Fruit fly (Drosophila melanogaster): ENCODE data around the gene CG34012.

The CG34012 gene

dm6 chr3L:11125636-11126532 is 16.6 kb upstream of the CG34012 start:
- TF ChIP-seq h (optimal IDR thresholded peaks at IDR 0.05) (no peak), Myc (optimal IDR thresholded peaks at IDR 0.05) (no peak), Sin3A (optimal IDR thresholded peaks at IDR 0.05) (no peak), ttk (optimal IDR thresholded peaks at IDR 0.05) (no peak), insv (optimal IDR thresholded peaks at IDR 0.05) (no peak), psq (optimal IDR thresholded peaks at IDR 0.05) (no peak)

DNA sequence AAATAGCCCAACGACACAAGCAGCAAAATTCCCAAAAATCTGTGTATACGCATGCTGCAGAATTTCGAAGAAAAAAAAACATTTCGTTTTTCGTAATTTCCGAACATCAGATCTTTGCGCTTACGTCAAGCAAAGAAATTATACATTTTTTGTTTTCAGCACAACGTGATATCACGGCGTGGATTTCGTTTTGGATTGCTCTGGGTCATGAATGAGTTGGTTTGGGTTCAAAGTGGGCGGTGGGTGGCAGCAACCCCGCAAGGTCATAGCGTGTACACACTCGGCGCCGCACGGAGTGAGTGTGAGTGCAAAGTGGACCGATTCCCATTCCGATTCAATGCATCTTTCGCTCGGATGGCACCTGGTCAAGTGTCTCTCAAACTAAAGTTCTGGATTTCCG is 15.5 kb upstream of the CG34012 start:
- TF ChIP-seq psq (optimal IDR thresholded peaks at IDR 0.05), result no peak
- TF ChIP-seq insv (optimal IDR thresholded peaks at IDR 0.05), result no peak

DNA sequence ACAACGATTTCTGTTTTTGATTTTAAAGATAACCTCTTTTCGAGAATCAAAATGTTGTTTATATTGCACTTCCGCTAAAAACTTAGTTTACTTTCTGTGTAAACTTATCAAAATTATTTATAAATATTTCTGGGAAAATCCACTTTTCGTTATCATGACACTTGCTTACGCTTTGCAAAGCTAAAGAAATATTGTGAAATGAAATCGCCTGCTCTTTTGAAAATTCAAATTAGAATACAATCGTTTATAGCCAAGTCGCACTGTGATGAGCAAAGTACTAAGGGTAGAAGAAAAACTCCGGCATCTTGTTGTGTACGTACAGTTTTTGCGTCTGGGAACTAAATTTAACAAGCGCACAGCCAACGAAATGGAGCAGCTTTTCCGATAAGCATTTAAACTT is 15.1 kb upstream of the CG34012 start:
- TF ChIP-seq psq (optimal IDR thresholded peaks at IDR 0.05), result no peak
- no peak for TF ChIP-seq Myc (optimal IDR thresholded peaks at IDR 0.05)
- TF ChIP-seq insv (optimal IDR thresholded peaks at IDR 0.05), result no peak
- no peak for TF ChIP-seq ttk (optimal IDR thresholded peaks at IDR 0.05)
- no peak for TF ChIP-seq h (optimal IDR thresholded peaks at IDR 0.05)
- no peak for TF ChIP-seq Sin3A (optimal IDR thresholded peaks at IDR 0.05)

dm6 chr3L:11123598-11124284 is 14.4 kb upstream of the CG34012 start:
- TF ChIP-seq psq (optimal IDR thresholded peaks at IDR 0.05) (no peak), insv (optimal IDR thresholded peaks at IDR 0.05) (no peak), h (optimal IDR thresholded peaks at IDR 0.05) (no peak), Sin3A (optimal IDR thresholded peaks at IDR 0.05) (no peak), ttk (optimal IDR thresholded peaks at IDR 0.05) (no peak)

dm6 chr3L:11123088-11123487 is 13.8 kb upstream of the CG34012 start, which contains the start of the genes Ufd1 and NaPi-III:
Gene Ufd1, minus strand, starts transcription at chr3L:11123216.
Gene NaPi-III, plus strand, starts transcription at chr3L:11123348.
- no peak for TF ChIP-seq Myc (optimal IDR thresholded peaks at IDR 0.05)
- TF ChIP-seq ttk (optimal IDR thresholded peaks at IDR 0.05), result no peak
- TF ChIP-seq psq (optimal IDR thresholded peaks at IDR 0.05), result no peak
- no peak for TF ChIP-seq insv (optimal IDR thresholded peaks at IDR 0.05)
- no peak for TF ChIP-seq Sin3A (optimal IDR thresholded peaks at IDR 0.05)
- TF ChIP-seq h (optimal IDR thresholded peaks at IDR 0.05), result no peak

- TF ChIP-seq Myc (optimal IDR thresholded peaks at IDR 0.05) (no peak), ttk (optimal IDR thresholded peaks at IDR 0.05) (no peak), insv (optimal IDR thresholded peaks at IDR 0.05) (no peak), psq (optimal IDR thresholded peaks at IDR 0.05) (no peak), Sin3A (optimal IDR thresholded peaks at IDR 0.05) (no peak), h (optimal IDR thresholded peaks at IDR 0.05) (no peak)
Measured at dm6 chr3L:11120419-11120958, 11.2 kb upstream of the CG34012 start, which contains the start of the genes FoxK and mRpL2. Gene FoxK, minus strand, starts transcription at chr3L:11120783. Gene mRpL2, plus strand, starts transcription at chr3L:11120847.

DNA sequence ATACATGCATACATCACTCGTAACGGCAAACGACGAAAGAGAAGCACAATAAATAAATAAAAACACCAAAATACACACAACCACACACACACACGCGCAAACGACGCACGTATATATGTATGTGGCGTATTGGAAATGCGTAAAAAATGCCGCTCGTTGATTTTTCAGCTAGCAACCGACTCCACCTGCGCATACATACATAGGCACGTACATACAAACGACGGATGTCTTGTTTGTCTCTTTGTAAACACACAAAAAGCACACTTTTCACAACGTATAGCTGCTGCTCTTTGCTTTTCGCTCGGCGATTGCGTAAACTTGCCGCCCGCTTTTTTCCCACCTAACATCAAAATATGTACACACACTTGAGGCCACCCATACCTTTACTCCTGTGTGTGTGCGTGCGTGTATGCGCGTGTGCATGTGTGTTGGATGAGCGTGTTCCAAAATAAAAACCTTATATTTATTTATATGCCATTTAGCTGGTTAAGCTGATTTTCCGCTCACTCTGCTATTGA is 10.7 kb upstream of the CG34012 start:
- TF ChIP-seq psq (optimal IDR thresholded peaks at IDR 0.05), result no peak
- no peak for TF ChIP-seq h (optimal IDR thresholded peaks at IDR 0.05)
- TF ChIP-seq insv (optimal IDR thresholded peaks at IDR 0.05), result no peak
- no peak for TF ChIP-seq ttk (optimal IDR thresholded peaks at IDR 0.05)
- TF ChIP-seq Myc (optimal IDR thresholded peaks at IDR 0.05), result no peak
- no peak for TF ChIP-seq Sin3A (optimal IDR thresholded peaks at IDR 0.05)

DNA sequence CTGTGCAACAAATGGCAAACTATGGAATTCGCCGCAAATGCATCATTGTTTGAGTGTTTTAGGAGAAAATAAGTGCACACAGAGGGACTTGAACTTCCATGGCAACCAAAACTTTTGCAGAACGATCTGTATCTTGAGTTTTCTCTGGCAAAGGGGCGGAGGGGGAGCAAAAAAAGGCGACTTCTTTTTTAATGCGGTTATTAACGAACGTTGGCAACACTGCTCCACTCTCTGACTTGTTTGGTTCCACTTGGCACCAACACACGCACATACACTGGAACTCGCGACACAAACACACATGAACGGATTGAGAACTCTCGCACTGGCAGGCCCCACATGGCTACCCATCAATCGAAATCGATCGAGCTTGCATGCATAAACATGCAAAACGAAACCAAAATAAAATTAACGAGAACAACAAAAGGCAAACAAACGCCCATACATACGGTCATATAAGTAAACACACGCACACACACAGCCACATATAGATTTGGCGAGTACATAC is 10.1 kb upstream of the CG34012 start:
- no peak for TF ChIP-seq ttk (optimal IDR thresholded peaks at IDR 0.05)
- TF ChIP-seq Sin3A (optimal IDR thresholded peaks at IDR 0.05), result no peak

dm6 chr3L:11118627-11119395 is 9.5 kb upstream of the CG34012 start:
- TF ChIP-seq ttk (optimal IDR thresholded peaks at IDR 0.05), result no peak
- no peak for TF ChIP-seq psq (optimal IDR thresholded peaks at IDR 0.05)
- TF ChIP-seq insv (optimal IDR thresholded peaks at IDR 0.05), result no peak
- no peak for TF ChIP-seq Myc (optimal IDR thresholded peaks at IDR 0.05)

DNA sequence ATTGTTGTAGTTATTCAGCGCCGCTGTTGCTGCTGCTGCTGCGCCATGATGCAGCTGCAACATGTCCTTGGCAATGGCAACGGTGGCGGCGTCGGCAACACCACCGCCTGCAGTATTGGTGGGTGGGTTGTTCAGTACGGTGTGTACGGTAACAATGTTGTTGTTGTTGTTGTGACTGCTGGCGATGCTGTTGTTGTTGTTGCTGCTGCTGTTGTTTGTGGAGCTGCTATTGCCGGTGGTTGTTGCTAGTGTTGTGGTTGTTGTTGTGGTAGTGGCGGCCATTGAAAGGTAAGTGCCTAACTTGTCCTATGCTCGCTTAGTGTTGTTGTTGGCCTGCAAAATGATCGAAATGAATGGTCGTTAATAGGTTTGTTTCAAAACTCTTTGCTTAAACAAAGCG is 8.4 kb upstream of the CG34012 start:
- TF ChIP-seq psq (optimal IDR thresholded peaks at IDR 0.05), result no peak
- TF ChIP-seq h (optimal IDR thresholded peaks at IDR 0.05), result no peak
- no peak for TF ChIP-seq Myc (optimal IDR thresholded peaks at IDR 0.05)
- TF ChIP-seq Sin3A (optimal IDR thresholded peaks at IDR 0.05), result no peak
- TF ChIP-seq insv (optimal IDR thresholded peaks at IDR 0.05), result no peak
- TF ChIP-seq ttk (optimal IDR thresholded peaks at IDR 0.05), result no peak
